Worm (Caenorhabditis elegans) whole organism, L1 larva: ENCODE measurements around the gene frh-1.

Experiments used
- ceh-82 ChIP-seq, 3 experiments: fragments of 150-350 bp in 1 of 3; sonication (generic microtip) in 2 of 3; optimal IDR thresholded peaks; 2 replicates each; lab custom pipeline; 2014 to 2017; ENCODE audit warnings: missing biosample characterization in 3 of 3, missing genetic modification characterization in 3 of 3
- ceh-88 ChIP-seq: fragments of 200-800 bp; sonication (Bioruptor generic); IDR thresholded peaks from 2 replicates; pipeline ENCODE4 v1.3.6; 2022; ENCODE audit warnings: missing genetic modification characterization, missing compliant biosample characterization
- lin-13 ChIP-seq: fragments of 150-350 bp; optimal IDR thresholded peaks from 2 replicates; lab custom pipeline; 2014; ENCODE audit warnings: missing biosample characterization, missing genetic modification reagents, missing genetic modification characterization
- lir-3 ChIP-seq: sonication (generic microtip); optimal IDR thresholded peaks from 2 replicates; lab custom pipeline; 2016; ENCODE audit warnings: mild to moderate bottlenecking, missing genetic modification characterization, moderate library complexity, missing compliant biosample characterization; ENCODE audit not compliant: poor library complexity
- nhr-237 ChIP-seq: fragments of 150-350 bp; optimal IDR thresholded peaks from 2 replicates; lab custom pipeline; 2014; ENCODE audit warnings: missing biosample characterization, missing genetic modification characterization
- tlp-1 ChIP-seq: fragments of 150-350 bp; optimal IDR thresholded peaks from 2 replicates; lab custom pipeline; 2014; ENCODE audit warnings: missing biosample characterization, missing genetic modification characterization
- unc-130 ChIP-seq: fragments of 150-350 bp; optimal IDR thresholded peaks from 2 replicates; lab custom pipeline; 2017; ENCODE audit warnings: missing biosample characterization, missing genetic modification characterization, inconsistent platforms
- unc-86 ChIP-seq: sonication (generic microtip); optimal IDR thresholded peaks from 2 replicates; lab custom pipeline; 2016; ENCODE audit warnings: missing genetic modification characterization, missing compliant biosample characterization

DNA sequence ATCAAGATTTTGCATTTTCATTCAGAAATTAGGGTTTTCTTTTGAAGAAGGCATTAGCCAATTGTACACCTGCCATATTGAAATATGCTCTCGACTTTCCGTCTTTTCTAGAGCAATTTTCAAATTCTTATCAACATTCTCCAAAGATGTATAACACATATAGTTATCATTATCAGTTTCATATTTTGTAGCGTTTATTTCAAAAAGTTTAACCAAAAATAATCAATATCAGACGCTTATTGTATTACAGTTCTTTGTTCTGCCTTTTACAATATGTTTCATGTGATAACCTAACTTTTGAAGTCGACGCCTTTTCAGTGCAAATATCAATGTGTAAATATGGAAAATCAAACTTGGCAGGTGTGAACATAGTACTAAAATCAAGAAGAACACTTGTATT, 3.3 kb upstream of the frh-1 start:
- TF ChIP-seq tlp-1 (tag; lab: Kevin White, UChicago) (no peak), lin-13 (GFP tag; lab: Kevin White, UChicago) (no peak), nhr-237 (tag; lab: Kevin White, UChicago) (no peak), ceh-82 (tag; optimal IDR thresholded peaks at IDR 0.05; lab: Kevin White, UChicago) (no peak), ceh-88 (no peak), unc-86 (tag; lab: Kevin White, UChicago) (no peak), unc-130 (tag; lab: Kevin White, UChicago) (no peak), lir-3 (no peak)
